Fruit fly (Drosophila melanogaster): ENCODE results near the gene CG10383.

CG10383 gene

dm6 chr2L:18705617-18706046, 10.2 kb upstream of the CG10383 start, which contains the start of gene Jwa (continued):
- no peak for TF ChIP-seq tai (GFP tag; optimal IDR thresholded peaks at IDR 0.05)
- no peak for TF ChIP-seq dl (GFP tag; optimal IDR thresholded peaks at IDR 0.05; ENCODE audit: insufficient read depth in 1 of 2, partially characterized antibody in 2 of 2)
- TF ChIP-seq fru (GFP tag; optimal IDR thresholded peaks at IDR 0.05), result peak; percentile 92
- TF ChIP-seq usp (GFP tag; optimal IDR thresholded peaks at IDR 0.05), result no peak

- peak; percentile 87 for TF ChIP-seq Sp1 (GFP tag; optimal IDR thresholded peaks at IDR 0.05)
- no peak for TF ChIP-seq usp (GFP tag; optimal IDR thresholded peaks at IDR 0.05)
- peak; percentile 71 for TF ChIP-seq OdsH (GFP tag; optimal IDR thresholded peaks at IDR 0.05)
- no peak for TF ChIP-seq jim (GFP tag; optimal IDR thresholded peaks at IDR 0.05)
- peak; percentile 85 for TF ChIP-seq psq (GFP tag; optimal IDR thresholded peaks at IDR 0.05)
- TF ChIP-seq dmrt93B (GFP tag; optimal IDR thresholded peaks at IDR 0.05), result peak; percentile 83
- TF ChIP-seq Myc (optimal IDR thresholded peaks at IDR 0.05), result peak; percentile 9
- TF ChIP-seq brk (GFP tag; optimal IDR thresholded peaks at IDR 0.05), result no peak
- TF ChIP-seq foxo (GFP tag; optimal IDR thresholded peaks at IDR 0.05), result peak in 1 of 2 experiments; percentile 85
- TF ChIP-seq CrebA (GFP tag; optimal IDR thresholded peaks at IDR 0.05; ENCODE audit: borderline replicate concordance), result no peak
- no peak for TF ChIP-seq br (GFP tag; optimal IDR thresholded peaks at IDR 0.05)
- no peak for TF ChIP-seq Rel (GFP tag; optimal IDR thresholded peaks at IDR 0.05)
- peak; percentile 62 for TF ChIP-seq Rel (tag; optimal IDR thresholded peaks at IDR 0.05)
- peak; percentile 90 for TF ChIP-seq Hr78 (GFP tag; optimal IDR thresholded peaks at IDR 0.05)
- peak; percentile 98 for TF ChIP-seq N (GFP tag; optimal IDR thresholded peaks at IDR 0.05)
- TF ChIP-seq HLH106 (tag; optimal IDR thresholded peaks at IDR 0.05), result peak; percentile 92
- peak; percentile 56 for TF ChIP-seq ey (GFP tag; optimal IDR thresholded peaks at IDR 0.05)
- TF ChIP-seq sage (GFP tag; optimal IDR thresholded peaks at IDR 0.05), result no peak
- peak; percentile 77 for TF ChIP-seq rgr (GFP tag; optimal IDR thresholded peaks at IDR 0.05)
- no peak for TF ChIP-seq tai (GFP tag; optimal IDR thresholded peaks at IDR 0.05)
- no peak for TF ChIP-seq dl (GFP tag; optimal IDR thresholded peaks at IDR 0.05; ENCODE audit: insufficient read depth in 1 of 2, partially characterized antibody in 2 of 2)
- TF ChIP-seq CG9705 (GFP tag; optimal IDR thresholded peaks at IDR 0.05), result peak; percentile 79
- no peak for TF ChIP-seq Dfd (GFP tag; optimal IDR thresholded peaks at IDR 0.05)
- TF ChIP-seq Hr83 (GFP tag; optimal IDR thresholded peaks at IDR 0.05; ENCODE audit: poor library complexity, severe bottlenecking), result no peak
- TF ChIP-seq Hnf4 (GFP tag; optimal IDR thresholded peaks at IDR 0.05), result peak; percentile 57
- no peak for TF ChIP-seq Mio (GFP tag; optimal IDR thresholded peaks at IDR 0.05)
- no peak for TF ChIP-seq Vsx2 (GFP tag; optimal IDR thresholded peaks at IDR 0.05; ENCODE audit: partially characterized antibody)
- no peak for TF ChIP-seq Abd-B (GFP tag; optimal IDR thresholded peaks at IDR 0.05)
- TF ChIP-seq dsf (GFP tag; optimal IDR thresholded peaks at IDR 0.05; ENCODE audit: borderline replicate concordance), result no peak
- TF ChIP-seq sv (GFP tag; optimal IDR thresholded peaks at IDR 0.05), result peak; percentile 34
- TF ChIP-seq Jra (GFP tag; optimal IDR thresholded peaks at IDR 0.05), result no peak
- TF ChIP-seq fru (GFP tag; optimal IDR thresholded peaks at IDR 0.05), result peak; percentile 70
- TF ChIP-seq GATAd (GFP tag; optimal IDR thresholded peaks at IDR 0.05), result no peak
- TF ChIP-seq Dif (GFP tag; optimal IDR thresholded peaks at IDR 0.05; ENCODE audit: partially characterized antibody), result no peak
- TF ChIP-seq CG32264 (GFP tag; optimal IDR thresholded peaks at IDR 0.05), result no peak
- TF ChIP-seq lola (GFP tag; optimal IDR thresholded peaks at IDR 0.05), result no peak
- no peak for TF ChIP-seq pan (optimal IDR thresholded peaks at IDR 0.05)
- TF ChIP-seq woc (GFP tag; optimal IDR thresholded peaks at IDR 0.05), result peak; percentile 76
- peak; percentile 68 for TF ChIP-seq h (GFP tag; optimal IDR thresholded peaks at IDR 0.05)
Measured at dm6 chr2L:18702721-18703488, 7.5 kb upstream of the CG10383 start, which contains the start of the genes CG10376 and CG10343. TSS of gene CG10376 (minus strand) at chr2L:18703105. TSS of gene CG10343 (plus strand) at chr2L:18703473.
